Fruit fly (Drosophila melanogaster) whole organism, embryonic: Measurements from ENCODE around the gene CG10562.

Experiments used
- Aef1 ChIP-seq: fragments of 200-800 bp; sonication (Bioruptor generic); IDR thresholded peaks from 3 replicates; pipeline ENCODE4 v1.3.6; 2022; ENCODE audit warnings: missing biosample characterization, missing genetic modification characterization
- Asciz ChIP-seq: fragments of 200-800 bp; sonication (Bioruptor generic); optimal IDR thresholded peaks from 2 replicates; lab custom pipeline; 2017; ENCODE audit warnings: missing biosample characterization, mild to moderate bottlenecking, missing genetic modification characterization, missing genetic modification reagents
- Atf3 ChIP-seq: fragments of 200-800 bp; sonication (Bioruptor generic); optimal IDR thresholded peaks from 3 replicates; lab custom pipeline; 2016; ENCODE audit warnings: missing biosample characterization, missing genetic modification characterization
- BEAF-32 ChIP-seq: fragments of 200-800 bp; sonication (Bioruptor generic); optimal IDR thresholded peaks from 3 replicates; lab custom pipeline; 2017; ENCODE audit warnings: missing biosample characterization, missing genetic modification characterization, mild to moderate bottlenecking, moderate library complexity, missing genetic modification reagents
- CG11093 ChIP-seq: fragments of 200-800 bp; sonication (Bioruptor generic); IDR thresholded peaks from 3 replicates; pipeline ENCODE4 v1.3.6; 2022; ENCODE audit warnings: missing biosample characterization, missing genetic modification characterization
- CG11560 ChIP-seq: fragments of 200-800 bp; sonication (Bioruptor generic); IDR thresholded peaks from 3 replicates; pipeline ENCODE4 v1.3.6; 2022; ENCODE audit warnings: missing biosample characterization, missing genetic modification characterization
- CG14965 ChIP-seq: fragments of 200-800 bp; sonication (Bioruptor generic); optimal IDR thresholded peaks from 2 replicates; lab custom pipeline; 2016; ENCODE audit warnings: missing biosample characterization, missing genetic modification characterization, borderline replicate concordance
- CG15073 ChIP-seq: fragments of 200-800 bp; sonication (Bioruptor generic); optimal IDR thresholded peaks from 2 replicates; lab custom pipeline; 2016; ENCODE audit warnings: missing biosample characterization, missing genetic modification characterization
- CG1529 ChIP-seq: fragments of 200-800 bp; sonication (Bioruptor generic); optimal IDR thresholded peaks from 3 replicates; lab custom pipeline; 2018; ENCODE audit warnings: missing biosample characterization, missing genetic modification characterization
- CG15696 ChIP-seq: fragments of 200-800 bp; sonication (Bioruptor generic); optimal IDR thresholded peaks from 2 replicates; lab custom pipeline; 2019; ENCODE audit warnings: missing biosample characterization, mild to moderate bottlenecking, missing genetic modification characterization, moderate library complexity
- CG17829 ChIP-seq: fragments of 200-800 bp; optimal IDR thresholded peaks from 2 replicates; lab custom pipeline; 2019; ENCODE audit warnings: missing biosample characterization, mild to moderate bottlenecking, missing genetic modification characterization, moderate library complexity
- CG18599 ChIP-seq: fragments of 200-800 bp; sonication (Bioruptor generic); optimal IDR thresholded peaks from 3 replicates; lab custom pipeline; 2017; ENCODE audit warnings: missing biosample characterization, missing genetic modification characterization, mild to moderate bottlenecking, moderate library complexity, missing genetic modification reagents
- CG2875 ChIP-seq: fragments of 200-800 bp; sonication (Bioruptor generic); optimal IDR thresholded peaks from 2 replicates; lab custom pipeline; 2017; ENCODE audit warnings: missing biosample characterization, mild to moderate bottlenecking, missing genetic modification characterization, missing genetic modification reagents
- CG30020 ChIP-seq: fragments of 200-800 bp; optimal IDR thresholded peaks from 2 replicates; lab custom pipeline; 2019; ENCODE audit warnings: missing biosample characterization, mild to moderate bottlenecking, missing genetic modification characterization, moderate library complexity
- CG30431 ChIP-seq: fragments of 200-800 bp; sonication (Bioruptor generic); optimal IDR thresholded peaks from 2 replicates; lab custom pipeline; 2017; ENCODE audit warnings: missing biosample characterization, missing genetic modification characterization
- CG31441 ChIP-seq: fragments of 200-800 bp; sonication (Bioruptor generic); IDR thresholded peaks from 2 replicates; pipeline ENCODE4 v1.3.6; 2022; ENCODE audit warnings: missing biosample characterization, missing genetic modification characterization
- CG3163 ChIP-seq: fragments of 200-800 bp; sonication (Bioruptor generic); optimal IDR thresholded peaks from 3 replicates; lab custom pipeline; 2016; ENCODE audit warnings: missing biosample characterization, missing genetic modification characterization
- CG32767 ChIP-seq: fragments of 200-800 bp; sonication (Bioruptor generic); IDR thresholded peaks from 2 replicates; pipeline ENCODE4 v1.3.6; 2022; ENCODE audit warnings: missing biosample characterization, missing genetic modification characterization
- CG3281 ChIP-seq: fragments of 200-800 bp; sonication (Bioruptor generic); optimal IDR thresholded peaks from 3 replicates; lab custom pipeline; 2017; ENCODE audit warnings: missing biosample characterization, mild to moderate bottlenecking, missing genetic modification characterization
- CG34224 ChIP-seq: fragments of 200-800 bp; sonication (Bioruptor generic); IDR thresholded peaks from 3 replicates; pipeline ENCODE4 v1.3.6; 2022; ENCODE audit warnings: missing biosample characterization, missing genetic modification characterization; ENCODE audit not compliant: partially characterized antibody
- CG4617 ChIP-seq: fragments of 200-800 bp; sonication (Bioruptor generic); optimal IDR thresholded peaks from 3 replicates; lab custom pipeline; 2016; ENCODE audit warnings: missing biosample characterization, missing genetic modification characterization, borderline replicate concordance
- CG4730 ChIP-seq: fragments of 200-800 bp; sonication (Bioruptor generic); IDR thresholded peaks from 2 replicates; pipeline ENCODE4 v1.3.6; 2022; ENCODE audit warnings: missing biosample characterization, missing genetic modification characterization
- CG6272 ChIP-seq: fragments of 200-800 bp; sonication (Bioruptor generic); IDR thresholded peaks from 2 replicates; pipeline ENCODE4 v1.3.6; 2022; ENCODE audit warnings: missing biosample characterization, missing genetic modification characterization
- CG8281 ChIP-seq: fragments of 200-800 bp; sonication (Bioruptor generic); optimal IDR thresholded peaks from 2 replicates; lab custom pipeline; 2018; ENCODE audit warnings: missing biosample characterization, mild to moderate bottlenecking, missing genetic modification characterization, moderate library complexity
- D19B ChIP-seq: fragments of 200-800 bp; sonication (Bioruptor generic); optimal IDR thresholded peaks from 2 replicates; lab custom pipeline; 2017; ENCODE audit warnings: missing biosample characterization, mild to moderate bottlenecking, missing genetic modification characterization
- Dad ChIP-seq: fragments of 200-800 bp; sonication (Bioruptor generic); optimal IDR thresholded peaks from 3 replicates; lab custom pipeline; 2016; ENCODE audit warnings: missing biosample characterization, missing genetic modification characterization
- Deaf1 ChIP-seq: fragments of 200-800 bp; optimal IDR thresholded peaks from 3 replicates; lab custom pipeline; 2019; ENCODE audit warnings: missing biosample characterization, mild to moderate bottlenecking, missing genetic modification characterization, moderate library complexity
- Eip74EF ChIP-seq, 2 experiments: fragments of 200-800 bp in 1 of 2; fragments of >200 bp in 1 of 2; sonication (Bioruptor generic) in 1 of 2; optimal IDR thresholded peaks; 2 replicates each; lab custom pipeline; 2017 to 2019; ENCODE audit warnings: missing biosample characterization in 2 of 2, missing genetic modification characterization in 2 of 2, mild to moderate bottlenecking in 1 of 2, moderate library complexity in 1 of 2
- Gug ChIP-seq: fragments of 200-800 bp; sonication (Bioruptor generic); IDR thresholded peaks from 4 replicates; pipeline ENCODE4 v1.3.6; 2022; ENCODE audit warnings: missing biosample characterization, missing genetic modification characterization
- HHEX ChIP-seq: fragments of 200-800 bp; sonication (Bioruptor generic); optimal IDR thresholded peaks from 3 replicates; lab custom pipeline; 2017; ENCODE audit warnings: missing biosample characterization, mild to moderate bottlenecking, missing genetic modification characterization, missing genetic modification reagents
- Hey ChIP-seq: fragments of 200-800 bp; sonication (Bioruptor generic); optimal IDR thresholded peaks from 3 replicates; lab custom pipeline; 2018; ENCODE audit warnings: missing biosample characterization, mild to moderate bottlenecking, missing genetic modification characterization
- Hmr ChIP-seq: fragments of 200-800 bp; sonication (Bioruptor generic); optimal IDR thresholded peaks from 3 replicates; lab custom pipeline; 2017; ENCODE audit warnings: mild to moderate bottlenecking, missing biosample characterization, missing genetic modification reagents, missing genetic modification characterization
- Hr51 ChIP-seq, 2 experiments: fragments of 200-800 bp; sonication (Bioruptor generic); optimal IDR thresholded peaks; 2 replicates in 1 of 2; 3 replicates in 1 of 2; lab custom pipeline; 2016 to 2018; ENCODE audit warnings: missing biosample characterization in 2 of 2, missing genetic modification characterization in 2 of 2, mild to moderate bottlenecking in 1 of 2, moderate library complexity in 1 of 2
- NC2β ChIP-seq: fragments of 200-800 bp; sonication (Bioruptor generic); optimal IDR thresholded peaks from 2 replicates; lab custom pipeline; 2016; ENCODE audit warnings: missing biosample characterization, missing genetic modification characterization
- Opbp ChIP-seq: fragments of 200-800 bp; sonication (Bioruptor generic); IDR thresholded peaks from 3 replicates; pipeline ENCODE4 v1.3.6; 2022; ENCODE audit warnings: missing biosample characterization, missing genetic modification characterization; ENCODE audit not compliant: partially characterized antibody
- Trl ChIP-seq, 3 experiments: fragments of >200 bp in 2 of 3; fragments of 200-800 bp in 1 of 3; sonication (Bioruptor generic) in 1 of 3; optimal IDR thresholded peaks; 2 replicates in 1 of 3; 3 replicates in 2 of 3; lab custom pipeline; 2016 to 2017; ENCODE audit warnings: missing biosample characterization in 1 of 3, missing genetic modification characterization in 1 of 3
- Usf ChIP-seq: fragments of 200-800 bp; sonication (Bioruptor generic); optimal IDR thresholded peaks from 2 replicates; lab custom pipeline; 2017; ENCODE audit warnings: missing genotype, missing biosample characterization, missing genetic modification characterization
- ab ChIP-seq: fragments of 200-800 bp; sonication (Bioruptor generic); optimal IDR thresholded peaks from 2 replicates; lab custom pipeline; 2016; ENCODE audit warnings: missing biosample characterization, missing genetic modification characterization
- amos ChIP-seq: fragments of 200-800 bp; sonication (Bioruptor generic); IDR thresholded peaks from 2 replicates; pipeline ENCODE4 v1.3.6; 2022; ENCODE audit warnings: missing biosample characterization, missing genetic modification characterization; ENCODE audit not compliant: partially characterized antibody
- chn ChIP-seq: fragments of 200-800 bp; sonication (Bioruptor generic); optimal IDR thresholded peaks from 2 replicates; lab custom pipeline; 2016; ENCODE audit warnings: missing biosample characterization, missing genetic modification characterization
- danr ChIP-seq: fragments of 200-800 bp; sonication (Bioruptor generic); IDR thresholded peaks from 2 replicates; pipeline ENCODE4 v1.3.6; 2022; ENCODE audit warnings: missing biosample characterization, missing genetic modification characterization
- dysf ChIP-seq: fragments of 200-800 bp; sonication (Bioruptor generic); IDR thresholded peaks from 3 replicates; pipeline ENCODE4 v1.3.6; 2022; ENCODE audit warnings: missing biosample characterization, missing genetic modification characterization
- emc ChIP-seq: fragments of 200-800 bp; sonication (Bioruptor generic); optimal IDR thresholded peaks from 2 replicates; lab custom pipeline; 2016; ENCODE audit warnings: missing biosample characterization, missing genetic modification characterization
- mirr ChIP-seq: fragments of 200-800 bp; sonication (Bioruptor generic); optimal IDR thresholded peaks from 3 replicates; lab custom pipeline; 2018; ENCODE audit warnings: missing biosample characterization, mild to moderate bottlenecking, missing genetic modification characterization
- pb ChIP-seq: fragments of 200-800 bp; sonication (Bioruptor generic); optimal IDR thresholded peaks from 3 replicates; lab custom pipeline; 2016; ENCODE audit warnings: missing biosample characterization, missing genetic modification characterization
- tna ChIP-seq: fragments of 200-800 bp; sonication (Bioruptor generic); IDR thresholded peaks from 2 replicates; pipeline ENCODE4 v1.3.6; 2022; ENCODE audit warnings: missing biosample characterization, missing genetic modification characterization; ENCODE audit not compliant: partially characterized antibody
- twi ChIP-seq: fragments of 200-800 bp; optimal IDR thresholded peaks from 2 replicates; lab custom pipeline; 2019; ENCODE audit warnings: missing biosample characterization, mild to moderate bottlenecking, missing genetic modification characterization, moderate library complexity
- wor ChIP-seq: fragments of 200-800 bp; sonication (Bioruptor generic); IDR thresholded peaks from 2 replicates; pipeline ENCODE4 v1.3.6; 2022; ENCODE audit warnings: missing biosample characterization, missing genetic modification characterization
- zen2 ChIP-seq: fragments of 200-800 bp; sonication (Bioruptor generic); IDR thresholded peaks from 3 replicates; pipeline ENCODE4 v1.3.6; 2022; ENCODE audit warnings: missing biosample characterization, missing genetic modification characterization; ENCODE audit not compliant: partially characterized antibody

Gene CG10562

DNA sequence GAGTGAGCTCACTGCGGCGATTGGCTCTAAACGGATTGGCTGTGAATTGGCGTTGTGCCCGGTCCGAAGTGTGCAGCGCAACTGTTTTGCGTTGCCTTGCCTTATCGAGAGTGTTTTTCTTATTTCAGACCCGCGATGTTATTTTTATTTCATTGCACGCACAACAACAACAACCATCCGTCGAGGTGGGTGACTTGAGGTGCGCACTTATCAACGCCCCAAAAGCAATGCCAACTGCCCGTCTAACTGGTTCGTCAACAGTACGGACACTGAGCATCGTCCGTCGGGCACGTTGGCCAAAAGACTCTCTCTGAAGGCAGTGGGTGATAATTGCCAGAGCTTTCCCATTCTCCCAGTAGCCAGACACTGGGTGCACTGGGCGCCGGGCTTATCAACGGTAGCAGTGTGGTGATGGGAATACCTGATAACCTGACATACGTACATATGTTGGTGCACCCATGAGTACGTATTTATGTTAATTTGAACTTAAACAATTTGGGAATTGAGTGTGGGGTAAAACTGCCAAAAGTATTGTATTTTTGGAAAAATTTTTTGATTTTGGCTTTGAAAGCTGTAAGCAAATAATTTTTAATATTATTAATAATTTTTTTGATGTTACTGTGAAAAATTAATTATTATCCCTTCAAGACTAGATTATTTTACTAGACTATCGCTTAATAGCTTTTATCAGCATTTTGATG is 27.1 kb downstream of the CG10562 start, which contains the start of gene CG31102 (continued):
- no peak for TF ChIP-seq Usf (GFP tag; lab: Kevin White, UChicago)
- TF ChIP-seq danr (GFP tag; lab: Robert Waterston, UW), result no peak
- no peak for TF ChIP-seq Trl (optimal IDR thresholded peaks at IDR 0.05; lab: Kevin White, UChicago)
- no peak for TF ChIP-seq Trl (GFP tag; optimal IDR thresholded peaks at IDR 0.05; lab: Kevin White, UChicago)
- TF ChIP-seq CG30431, result no peak
- no peak for TF ChIP-seq Opbp
- no peak for TF ChIP-seq CG14965 (GFP tag; lab: Kevin White, UChicago)
- TF ChIP-seq CG18599 (GFP tag; lab: Kevin White, UChicago), result peak; percentile 13
- no peak for TF ChIP-seq CG11560
- TF ChIP-seq CG4730 (GFP tag; lab: Robert Waterston, UW), result no peak
- TF ChIP-seq emc (GFP tag; lab: Kevin White, UChicago), result no peak
- TF ChIP-seq CG3281 (GFP tag; lab: Kevin White, UChicago), result no peak
- no peak for TF ChIP-seq Hmr (GFP tag; lab: Kevin White, UChicago)
- no peak for TF ChIP-seq BEAF-32
- no peak for TF ChIP-seq Gug (GFP tag; lab: Robert Waterston, UW)
- TF ChIP-seq CG8281 (tag; lab: Kevin White, UChicago), result no peak
- no peak for TF ChIP-seq NC2β
- TF ChIP-seq Asciz, result no peak
- TF ChIP-seq Hr51 (GFP tag; optimal IDR thresholded peaks at IDR 0.05; lab: Kevin White, UChicago), result no peak
- TF ChIP-seq ab (GFP tag; lab: Kevin White, UChicago), result no peak
- peak; percentile 28 for TF ChIP-seq mirr (GFP tag; lab: Kevin White, UChicago)
- no peak for TF ChIP-seq CG30020 (tag; lab: Kevin White, UChicago)
- TF ChIP-seq CG15073 (GFP tag; lab: Kevin White, UChicago), result no peak
- no peak for TF ChIP-seq CG32767 (GFP tag; lab: Robert Waterston, UW)
- TF ChIP-seq pb, result no peak
- TF ChIP-seq CG31441 (GFP tag; lab: Robert Waterston, UW), result 0 out of 2 replicates have a peak, but pooled peaks have one; percentile 36
- no peak for TF ChIP-seq Aef1 (GFP tag; lab: Robert Waterston, UW)
- no peak for TF ChIP-seq Dad
- TF ChIP-seq Deaf1 (tag; lab: Kevin White, UChicago), result no peak
- 0 out of 3 replicates have a peak, but pooled peaks have one; percentile 39 for TF ChIP-seq zen2 (GFP tag; lab: Robert Waterston, UW)
- no peak for TF ChIP-seq CG6272 (GFP tag; lab: Robert Waterston, UW)
- TF ChIP-seq amos (GFP tag; lab: Robert Waterston, UW), result no peak
- TF ChIP-seq CG1529 (GFP tag; lab: Kevin White, UChicago), result no peak
- no peak for TF ChIP-seq CG11093 (GFP tag; lab: Robert Waterston, UW)
- TF ChIP-seq dysf (GFP tag; lab: Robert Waterston, UW), result 0 out of 3 replicates have a peak, but pooled peaks have one; percentile 21
- TF ChIP-seq chn, result no peak
- no peak for TF ChIP-seq Hey (tag; lab: Kevin White, UChicago)
- TF ChIP-seq CG3163 (GFP tag; lab: Kevin White, UChicago), result no peak
- TF ChIP-seq HHEX (GFP tag; lab: Kevin White, UChicago), result no peak
- TF ChIP-seq Eip74EF (GFP tag; optimal IDR thresholded peaks at IDR 0.05; lab: Kevin White, UChicago), result no peak
- TF ChIP-seq tna (GFP tag; lab: Robert Waterston, UW), result no peak
- TF ChIP-seq wor (GFP tag; lab: Robert Waterston, UW), result no peak
- TF ChIP-seq CG15696 (tag; lab: Kevin White, UChicago), result no peak
- TF ChIP-seq CG34224 (GFP tag; lab: Robert Waterston, UW), result no peak
- TF ChIP-seq Atf3, result no peak
- TF ChIP-seq twi (tag; lab: Kevin White, UChicago), result no peak
- TF ChIP-seq CG2875 (GFP tag; lab: Kevin White, UChicago), result no peak
- TF ChIP-seq CG17829 (tag; lab: Kevin White, UChicago), result no peak
- no peak for TF ChIP-seq CG4617 (GFP tag; lab: Kevin White, UChicago)
- TF ChIP-seq D19B (GFP tag; lab: Kevin White, UChicago), result no peak
